Worm (Caenorhabditis elegans) whole organism, young adult: ENCODE data around the gene Y102A11A.5.
"Not testable (repeated sequence)": the region's sequence is repeated elsewhere in the genome, so short reads cannot be mapped to it uniquely, and the experiment has no call there.

Experiments used
- F39B2.1 ChIP-seq: fragments of 200-800 bp; sonication (Bioruptor generic); IDR thresholded peaks from 2 replicates; pipeline ENCODE4 v1.3.6; 2022; ENCODE audit warnings: missing genetic modification reagents, missing genetic modification characterization, missing compliant biosample characterization
- ama-1 ChIP-seq, 3 experiments: fragments of 150-350 bp in 1 of 3; sonication (generic microtip) in 2 of 3; optimal IDR thresholded peaks; 2 replicates each; lab custom pipeline; 2014 to 2018; ENCODE audit warnings: missing biosample characterization in 2 of 3, missing genetic modification characterization in 2 of 3, missing genetic modification reagents in 2 of 3
- efl-1 ChIP-seq: fragments of 150-350 bp; optimal IDR thresholded peaks from 2 replicates; lab custom pipeline; 2014; ENCODE audit warnings: missing biosample characterization, missing genetic modification reagents, missing genetic modification characterization
- him-1 ChIP-seq: sonication (generic microtip); optimal IDR thresholded peaks from 2 replicates; lab custom pipeline; 2016; ENCODE audit warnings: missing genotype, missing genetic modification reagents, missing genetic modification characterization, missing compliant biosample characterization
- hmg-20 ChIP-seq: fragments of 200-800 bp; sonication (Bioruptor generic); IDR thresholded peaks from 2 replicates; pipeline ENCODE4 v1.3.6; 2022; ENCODE audit warnings: missing genetic modification reagents, missing genetic modification characterization, missing compliant biosample characterization
- let-607 ChIP-seq, 2 experiments: fragments of 200-800 bp in 1 of 2; sonication (Bioruptor generic) in 1 of 2; sonication (generic microtip) in 1 of 2; optimal IDR thresholded peaks; 2 replicates each; lab custom pipeline; 2016 to 2018; ENCODE audit warnings: mild to moderate bottlenecking in 2 of 2, missing compliant biosample characterization in 2 of 2, missing genetic modification characterization in 2 of 2, moderate library complexity in 2 of 2, missing genotype in 1 of 2
- lin-26 ChIP-seq: fragments of 200-800 bp; sonication (Bioruptor generic); IDR thresholded peaks from 2 replicates; pipeline ENCODE4 v1.3.6; 2022; ENCODE audit warnings: missing genetic modification reagents, missing genetic modification characterization, missing compliant biosample characterization
- mes-4 ChIP-seq: sonication (generic microtip); optimal IDR thresholded peaks from 2 replicates; lab custom pipeline; 2016; ENCODE audit warnings: missing genotype, missing genetic modification characterization, missing compliant biosample characterization
- nhr-90 ChIP-seq: sonication (generic microtip); optimal IDR thresholded peaks from 2 replicates; lab custom pipeline; 2016; ENCODE audit warnings: missing genotype, mild to moderate bottlenecking, missing genetic modification characterization, missing compliant biosample characterization
- sea-2 ChIP-seq: fragments of 200-800 bp; sonication (Bioruptor generic); IDR thresholded peaks from 2 replicates; pipeline ENCODE4 v1.3.6; 2022; ENCODE audit warnings: missing genetic modification characterization, missing compliant biosample characterization

- TF ChIP-seq mes-4 (tag; lab: Kevin White, UChicago); efl-1 (GFP tag; lab: Kevin White, UChicago); let-607 (tag; optimal IDR thresholded peaks at IDR 0.05; lab: Kevin White, UChicago); ama-1 (optimal IDR thresholded peaks at IDR 0.05; lab: Kevin White, UChicago); ama-1 (GFP tag; optimal IDR thresholded peaks at IDR 0.05; lab: Kevin White, UChicago); lin-26 (GFP tag; lab: Robert Waterston, UW); hmg-20 (GFP tag; lab: Robert Waterston, UW); him-1 (tag; lab: Kevin White, UChicago); F39B2.1 (GFP tag; lab: Robert Waterston, UW); sea-2 (GFP tag; lab: Robert Waterston, UW); nhr-90 (tag; lab: Kevin White, UChicago): not testable (repeated sequence)
These were observed 5.0 kb downstream of the Y102A11A.5 start, which contains the start of gene Y102A11A.2 for ce11 chrX:2026342-2026741.
